Fruit fly (Drosophila melanogaster): ENCODE measurements around the gene FIG4.

DNA sequence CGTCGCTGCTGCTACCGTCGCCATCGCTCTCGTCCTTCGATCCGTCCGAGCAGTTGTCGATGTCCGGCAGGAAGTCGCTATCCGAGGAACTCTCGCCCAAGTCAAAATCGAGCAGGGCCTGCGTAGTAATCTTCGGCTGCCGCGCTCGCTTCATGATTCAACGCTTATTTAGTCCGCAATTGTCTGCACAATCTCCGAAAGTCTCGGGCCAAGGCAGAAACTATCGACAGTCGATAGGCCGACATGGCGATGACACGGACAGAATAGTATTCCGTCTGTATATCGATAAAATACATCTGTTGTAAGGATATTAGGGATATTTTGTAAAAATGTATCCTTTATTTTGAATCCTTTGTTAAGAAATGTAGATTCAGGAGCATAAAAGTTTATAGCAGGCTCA is 12.2 kb upstream of the FIG4 start, which contains the start of gene CG15439:
- no peak for TF ChIP-seq CTCF (optimal IDR thresholded peaks at IDR 0.05)
- TF ChIP-seq CG8478 (optimal IDR thresholded peaks at IDR 0.05): no peak
